Worm (Caenorhabditis elegans): ENCODE measurements around the gene his-60.

DNA sequence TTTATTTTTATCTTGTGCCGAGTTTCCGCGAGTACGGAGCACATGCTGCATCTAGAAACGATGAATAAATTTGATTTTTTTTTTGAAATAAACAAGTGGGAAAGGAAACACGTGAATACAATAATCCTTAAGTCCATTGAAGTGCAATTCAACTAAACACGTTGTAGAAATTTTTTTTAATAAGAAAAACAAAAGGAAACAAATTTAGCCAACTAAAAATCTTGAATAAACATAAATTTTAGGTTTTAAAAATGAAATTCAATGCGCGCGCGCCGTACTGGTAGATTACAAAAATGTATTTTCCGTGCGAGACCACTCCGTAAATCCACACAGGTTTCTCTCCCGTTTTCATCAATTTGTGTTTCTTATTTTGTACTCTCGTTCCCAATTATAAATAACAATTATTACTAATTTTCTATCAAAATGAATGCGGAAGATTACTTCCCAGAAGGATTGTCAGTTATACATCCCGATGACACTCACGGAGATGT, 14.6 kb downstream of the his-60 start, which contains the start of the genes plk-3 and F55G1.6:
- TF ChIP-seq mbf-1 (tag; optimal IDR thresholded peaks at IDR 0.05), result no peak
- no peak for TF ChIP-seq alr-1 (tag; optimal IDR thresholded peaks at IDR 0.05)
- TF ChIP-seq elt-3 (tag; optimal IDR thresholded peaks at IDR 0.05), result no peak
- no peak for TF ChIP-seq nhr-23 (tag; optimal IDR thresholded peaks at IDR 0.05)
- TF ChIP-seq ZK546.5 (tag; optimal IDR thresholded peaks at IDR 0.05), result no peak
- TF ChIP-seq nhr-237 (tag; optimal IDR thresholded peaks at IDR 0.05), result no peak
- no peak for TF ChIP-seq sem-4 (tag; optimal IDR thresholded peaks at IDR 0.05)
- TF ChIP-seq elt-1 (tag; optimal IDR thresholded peaks at IDR 0.05), result no peak
- no peak for TF ChIP-seq skn-1 (tag; optimal IDR thresholded peaks at IDR 0.05)
- TF ChIP-seq nhr-77 (tag; optimal IDR thresholded peaks at IDR 0.05), result no peak
- no peak for TF ChIP-seq blmp-1 (tag; optimal IDR thresholded peaks at IDR 0.05; ENCODE audit: insufficient read depth)
- no peak for TF ChIP-seq aly-2 (tag; optimal IDR thresholded peaks at IDR 0.05)
- no peak for TF ChIP-seq unc-55 (GFP tag; optimal IDR thresholded peaks at IDR 0.05)

Measured in whole organism, L2 larva.